Worm (Caenorhabditis elegans): ENCODE data around the gene pha-4.

pha-4 gene

DNA sequence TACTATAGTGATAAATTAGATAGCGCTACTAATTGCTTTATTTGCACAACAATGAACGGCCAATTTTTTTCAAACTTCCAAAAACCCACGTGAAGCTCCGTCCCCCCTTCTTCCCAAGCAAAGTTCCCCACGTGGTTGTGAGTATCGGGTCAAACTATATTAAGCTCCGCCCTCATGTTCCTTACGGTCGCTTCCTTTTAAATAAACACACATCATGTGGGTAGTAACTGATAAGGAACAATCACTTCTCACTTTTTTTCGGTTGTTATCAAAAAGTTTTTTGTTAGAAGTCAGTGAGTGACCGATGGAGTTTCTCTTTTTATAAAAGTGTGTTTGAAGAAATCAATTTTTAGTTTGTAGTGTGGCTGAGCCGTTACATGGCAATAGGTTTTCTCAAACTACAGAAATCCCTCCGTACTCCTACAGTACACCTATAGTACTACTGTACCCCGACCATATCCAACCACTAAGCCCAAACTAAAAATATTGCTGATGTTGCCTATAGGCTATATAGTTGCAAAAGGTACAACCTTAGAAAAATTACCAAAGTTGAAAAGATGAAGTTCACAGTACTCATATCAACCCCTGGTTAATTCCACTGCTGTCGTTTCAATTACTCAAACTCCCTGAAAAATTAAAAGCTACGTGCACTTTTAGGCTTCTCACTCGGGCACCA is 40.4 kb upstream of the pha-4 start (continued):
- TF ChIP-seq ceh-82 (tag; optimal IDR thresholded peaks at IDR 0.05) (no peak), zfp-2 (tag; optimal IDR thresholded peaks at IDR 0.05) (no peak), lin-29 (GFP tag; IDR thresholded peaks at IDR 0.05) (no peak), nhr-28 (tag; optimal IDR thresholded peaks at IDR 0.05) (peak; percentile 88), snpc-4 (tag; optimal IDR thresholded peaks at IDR 0.05) (no peak), T20F7.1 (GFP tag; optimal IDR thresholded peaks at IDR 0.05) (peak; percentile 56), jun-1 (tag; optimal IDR thresholded peaks at IDR 0.05) (no peak), aha-1 (tag) (peak; percentile 99), madf-9 (GFP tag; conservative IDR thresholded peaks at IDR 0.05) (no peak), lsy-2 (tag; optimal IDR thresholded peaks at IDR 0.05) (no peak), lim-7 (GFP tag; IDR thresholded peaks at IDR 0.05) (no peak), mep-1 (tag; optimal IDR thresholded peaks at IDR 0.05) (peak; percentile 32), ces-1 (GFP tag; optimal IDR thresholded peaks at IDR 0.05) (no peak), Y75B8A.6 (GFP tag; IDR thresholded peaks at IDR 0.05) (no peak), nhr-25 (tag; optimal IDR thresholded peaks at IDR 0.05; ENCODE audit: borderline replicate concordance, insufficient read depth) (no peak), tra-1 (GFP tag; IDR thresholded peaks at IDR 0.05) (peak; percentile 55; the same call in 1 of the 2 replicates), ZK337.2 (GFP tag; IDR thresholded peaks at IDR 0.05) (no peak), lin-13 (GFP tag; optimal IDR thresholded peaks at IDR 0.05) (no peak)

DNA sequence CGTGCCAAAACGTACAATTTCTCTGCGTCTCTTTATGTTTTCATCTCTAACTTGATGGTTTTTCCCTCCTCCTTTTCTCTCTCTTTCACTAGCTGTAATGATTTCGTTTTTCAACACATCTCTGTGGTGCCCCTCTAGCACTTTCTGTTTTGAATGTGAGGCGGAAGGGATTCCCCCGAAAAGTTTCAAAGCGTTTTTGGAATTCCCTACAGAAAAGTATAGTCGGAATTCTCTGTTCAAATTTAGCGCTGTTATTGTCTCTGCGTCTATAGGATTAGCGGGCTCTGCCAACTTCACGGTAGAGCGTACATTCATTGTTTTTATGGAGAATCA is 39.9 kb upstream of the pha-4 start:
- TF ChIP-seq arid-1 (GFP tag; conservative IDR thresholded peaks at IDR 0.05) (no peak), unc-62 (GFP tag; optimal IDR thresholded peaks at IDR 0.05 in 1 of 2) (peak in 1 of 2 experiments; percentile 79), unc-62 (tag; optimal IDR thresholded peaks at IDR 0.05) (no peak), nhr-111 (GFP tag; optimal IDR thresholded peaks at IDR 0.05) (no peak), dmd-6 (GFP tag; IDR thresholded peaks at IDR 0.05) (peak; percentile 52), dve-1 (tag; optimal IDR thresholded peaks at IDR 0.05; ENCODE audit: insufficient read depth) (peak; percentile 7), dpl-1 (GFP tag; optimal IDR thresholded peaks at IDR 0.05) (peak; percentile 54), php-3 (GFP tag; IDR thresholded peaks at IDR 0.05) (no peak), mdl-1 (tag; optimal IDR thresholded peaks at IDR 0.05) (peak; percentile 40 to 85), nhr-6 (tag; optimal IDR thresholded peaks at IDR 0.05) (peak; percentile 5), snpc-4 (tag; optimal IDR thresholded peaks at IDR 0.05) (no peak), ctbp-1 (GFP tag; IDR thresholded peaks at IDR 0.05) (0 out of 2 replicates have a peak, but pooled peaks have one; percentile 40), nhr-41 (GFP tag; IDR thresholded peaks at IDR 0.05) (no peak), aha-1 (tag) (no peak), nhr-11 (tag; optimal IDR thresholded peaks at IDR 0.05) (no peak), nhr-10 (tag; optimal IDR thresholded peaks at IDR 0.05) (no peak), ceh-44 (GFP tag; IDR thresholded peaks at IDR 0.05) (no peak), daf-16 (GFP tag; optimal IDR thresholded peaks at IDR 0.05) (no peak), daf-16 (tag; optimal IDR thresholded peaks at IDR 0.05) (peak; percentile 14), zfp-3 (GFP tag; conservative IDR thresholded peaks at IDR 0.05) (no peak; the same call in 1 of the 2 replicates), R02D3.7 (tag; optimal IDR thresholded peaks at IDR 0.05) (no peak), hlh-11 (tag; optimal IDR thresholded peaks at IDR 0.05) (peak; percentile 41), unc-39 (tag; optimal IDR thresholded peaks at IDR 0.05) (no peak), hif-1 (tag; optimal IDR thresholded peaks at IDR 0.05) (peak in 1 of 2 experiments; percentile 98), T20F7.1 (GFP tag; optimal IDR thresholded peaks at IDR 0.05) (no peak), pqm-1 (tag; optimal IDR thresholded peaks at IDR 0.05) (no peak), rbr-2 (tag; optimal IDR thresholded peaks at IDR 0.05) (peak; percentile 8), nhr-42 (GFP tag; IDR thresholded peaks at IDR 0.05) (no peak), mxl-3 (GFP tag; optimal IDR thresholded peaks at IDR 0.05) (peak; percentile 35), pha-4 (GFP tag; IDR thresholded peaks at IDR 0.05) (no peak), pha-4 (tag; optimal IDR thresholded peaks at IDR 0.05) (no peak), hlh-30 (tag; optimal IDR thresholded peaks at IDR 0.05; ENCODE audit: insufficient read depth) (peak; percentile 65), T26A8.4 (GFP tag; IDR thresholded peaks at IDR 0.05) (0 out of 2 replicates have a peak, but pooled peaks have one; percentile 19), attf-4 (tag; optimal IDR thresholded peaks at IDR 0.05) (no peak), cey-2 (tag; optimal IDR thresholded peaks at IDR 0.05; ENCODE audit: borderline replicate concordance, insufficient read depth) (no peak)
